Fruit fly (Drosophila melanogaster) whole organism: ENCODE measurements around the gene Muc68E.

Experiments
- Dll ChIP-seq: fragments of >200 bp; optimal IDR thresholded peaks from 2 replicates; lab custom pipeline; 2017
- pan ChIP-seq: fragments of >200 bp; optimal IDR thresholded peaks from 2 replicates; lab custom pipeline; 2017
- psq ChIP-seq: fragments of >200 bp; optimal IDR thresholded peaks from 2 replicates; lab custom pipeline; 2017

- TF ChIP-seq psq = no peak
- TF ChIP-seq Dll (lab: Kevin White, UChicago) = no peak
- no peak for TF ChIP-seq pan
Measured at dm6 chr3L:11918217-11918616, 54.6 kb downstream of the Muc68E start.
